Fruit fly (Drosophila melanogaster): Measurements from ENCODE around the gene JTBR.

DNA sequence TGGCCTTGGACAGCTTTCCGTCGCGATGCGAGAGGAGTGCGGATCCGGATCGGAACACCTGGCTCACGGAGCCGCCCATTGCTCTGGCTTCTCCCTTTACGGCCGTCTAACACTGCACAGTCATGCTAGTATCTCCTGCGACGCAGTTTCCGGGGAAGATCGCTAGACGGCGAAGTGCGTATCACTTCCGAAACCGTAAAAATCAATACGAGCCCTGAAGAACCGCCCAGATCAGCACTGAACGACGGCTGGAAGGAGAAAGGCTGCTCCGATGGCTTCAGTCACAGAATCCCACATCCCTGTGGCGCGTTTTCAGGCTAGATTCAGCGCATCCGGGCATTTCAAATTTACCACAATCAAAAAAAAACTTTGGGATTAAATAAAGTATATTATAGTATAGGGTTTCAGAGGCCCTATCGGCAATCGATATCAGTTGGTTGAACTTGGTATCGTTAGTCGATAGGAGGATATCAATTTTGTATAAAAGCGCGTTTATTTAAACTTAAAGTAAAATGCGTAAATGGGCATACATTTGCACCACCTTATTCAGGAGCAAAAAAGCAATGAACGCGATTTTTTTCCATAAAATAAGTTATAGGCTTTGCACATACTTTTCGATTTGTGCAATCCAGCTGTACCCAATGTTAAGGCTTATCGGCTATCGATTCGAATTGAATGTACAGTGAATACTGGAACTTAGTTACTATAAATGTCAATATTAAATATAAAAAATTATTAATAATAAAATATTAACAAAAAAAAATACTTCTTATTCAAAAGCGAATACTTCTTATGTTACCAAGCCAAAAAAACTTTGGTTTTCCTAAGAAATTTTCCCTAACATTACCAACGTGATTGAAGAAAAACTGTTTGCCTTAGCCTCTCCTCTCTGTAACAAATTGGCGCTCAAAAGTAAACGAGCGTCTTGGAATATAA is 27.7 kb downstream of the JTBR start, which contains the start of the genes CG13933 and PolD2:
- TF ChIP-seq ovo (GFP tag; optimal IDR thresholded peaks at IDR 0.05) (peak; percentile 65), kay (GFP tag; ENCODE audit: borderline replicate concordance) (no peak), pad (GFP tag; optimal IDR thresholded peaks at IDR 0.05) (peak; percentile 55), Hr96 (GFP tag; optimal IDR thresholded peaks at IDR 0.05) (peak; percentile 61), cic (GFP tag; optimal IDR thresholded peaks at IDR 0.05) (peak; percentile 42), tj (GFP tag; optimal IDR thresholded peaks at IDR 0.05) (peak; percentile 70), bab1 (GFP tag; optimal IDR thresholded peaks at IDR 0.05) (peak; percentile 82), Clk (GFP tag; optimal IDR thresholded peaks at IDR 0.05) (no peak), CG7101 (tag; optimal IDR thresholded peaks at IDR 0.05) (peak; percentile 97)
